Fruit fly (Drosophila melanogaster) whole organism, embryonic: ENCODE measurements around the gene prg.
A peak's percentile ranks its signal among the peaks of the same experiment; 100 is the strongest.

Experiments
- CG10565 ChIP-seq: fragments of 200-800 bp; sonication (Bioruptor generic); optimal IDR thresholded peaks from 3 replicates; lab custom pipeline; 2016; ENCODE audit warnings: missing biosample characterization, mild to moderate bottlenecking, missing genetic modification characterization
- CG10959 ChIP-seq: fragments of 200-800 bp; sonication (Bioruptor generic); IDR thresholded peaks from 2 replicates; pipeline ENCODE4 v1.3.6; 2022; ENCODE audit warnings: missing biosample characterization, missing genetic modification characterization
- CG11560 ChIP-seq: fragments of 200-800 bp; sonication (Bioruptor generic); IDR thresholded peaks from 3 replicates; pipeline ENCODE4 v1.3.6; 2022; ENCODE audit warnings: missing biosample characterization, missing genetic modification characterization
- CG12236 ChIP-seq: fragments of 200-800 bp; sonication (Bioruptor generic); optimal IDR thresholded peaks from 2 replicates; lab custom pipeline; 2016; ENCODE audit warnings: missing biosample characterization, missing genetic modification characterization
- CG12769 ChIP-seq: fragments of 200-800 bp; sonication (Bioruptor generic); optimal IDR thresholded peaks from 2 replicates; lab custom pipeline; 2019; ENCODE audit warnings: missing biosample characterization, mild to moderate bottlenecking, missing genetic modification characterization, moderate library complexity
- CG13894 ChIP-seq: fragments of 200-800 bp; sonication (Bioruptor generic); optimal IDR thresholded peaks from 3 replicates; lab custom pipeline; 2018; ENCODE audit warnings: missing biosample characterization, mild to moderate bottlenecking, missing genetic modification characterization, moderate library complexity
- CG1647 ChIP-seq: fragments of 200-800 bp; sonication (Bioruptor generic); optimal IDR thresholded peaks from 3 replicates; lab custom pipeline; 2016; ENCODE audit warnings: missing biosample characterization, missing genetic modification characterization
- CG16779 ChIP-seq: fragments of 200-800 bp; sonication (Bioruptor generic); IDR thresholded peaks from 2 replicates; pipeline ENCODE4 v1.3.6; 2022; ENCODE audit warnings: missing biosample characterization, missing genetic modification characterization
- CG17385 ChIP-seq: fragments of 200-800 bp; sonication (Bioruptor generic); optimal IDR thresholded peaks from 3 replicates; lab custom pipeline; 2018; ENCODE audit warnings: missing biosample characterization, mild to moderate bottlenecking, missing genetic modification characterization
- CG17568 ChIP-seq: fragments of 200-800 bp; sonication (Bioruptor generic); optimal IDR thresholded peaks from 2 replicates; lab custom pipeline; 2018; ENCODE audit warnings: missing biosample characterization, mild to moderate bottlenecking, missing genetic modification characterization, moderate library complexity
- CG18476 ChIP-seq: fragments of 200-800 bp; sonication (Bioruptor generic); optimal IDR thresholded peaks from 2 replicates; lab custom pipeline; 2016; ENCODE audit warnings: missing biosample characterization, mild to moderate bottlenecking, missing genetic modification characterization
- CG18764 ChIP-seq: fragments of 200-800 bp; sonication (Bioruptor generic); optimal IDR thresholded peaks from 3 replicates; lab custom pipeline; 2016; ENCODE audit warnings: missing biosample characterization, missing genetic modification characterization
- CG3163 ChIP-seq: fragments of 200-800 bp; sonication (Bioruptor generic); optimal IDR thresholded peaks from 3 replicates; lab custom pipeline; 2016; ENCODE audit warnings: missing biosample characterization, missing genetic modification characterization
- CG32772 ChIP-seq: fragments of 200-800 bp; sonication (Bioruptor generic); IDR thresholded peaks from 2 replicates; pipeline ENCODE4 v1.3.6; 2022; ENCODE audit warnings: missing biosample characterization, missing genetic modification characterization
- CG3281 ChIP-seq: fragments of 200-800 bp; sonication (Bioruptor generic); optimal IDR thresholded peaks from 3 replicates; lab custom pipeline; 2017; ENCODE audit warnings: missing biosample characterization, mild to moderate bottlenecking, missing genetic modification characterization
- CG34376 ChIP-seq: fragments of 200-800 bp; sonication (Bioruptor generic); optimal IDR thresholded peaks from 2 replicates; lab custom pipeline; 2018; ENCODE audit warnings: missing biosample characterization, mild to moderate bottlenecking, missing genetic modification characterization
- CG6813 ChIP-seq: fragments of 200-800 bp; sonication (Bioruptor generic); optimal IDR thresholded peaks from 2 replicates; lab custom pipeline; 2017; ENCODE audit warnings: missing biosample characterization, missing genetic modification characterization, mild to moderate bottlenecking, moderate library complexity, missing genetic modification reagents
- CG8944 ChIP-seq: fragments of 200-800 bp; sonication (Bioruptor generic); optimal IDR thresholded peaks from 3 replicates; lab custom pipeline; 2016; ENCODE audit warnings: missing biosample characterization, missing genetic modification characterization
- Camta ChIP-seq: fragments of 200-800 bp; sonication (Bioruptor generic); optimal IDR thresholded peaks from 2 replicates; lab custom pipeline; 2016; ENCODE audit warnings: missing biosample characterization, missing genetic modification characterization
- CkIIα-i1 ChIP-seq: fragments of 200-800 bp; sonication (Bioruptor generic); IDR thresholded peaks from 2 replicates; pipeline ENCODE4 v1.3.6; 2022; ENCODE audit warnings: missing biosample characterization, missing genetic modification characterization
- CrebB ChIP-seq: fragments of 200-800 bp; sonication (Bioruptor generic); optimal IDR thresholded peaks from 3 replicates; lab custom pipeline; 2018; ENCODE audit warnings: missing biosample characterization, mild to moderate bottlenecking, missing genetic modification characterization
- E2f2 ChIP-seq: fragments of 200-800 bp; sonication (Bioruptor generic); IDR thresholded peaks from 2 replicates; pipeline ENCODE4 v1.3.6; 2022; ENCODE audit warnings: missing biosample characterization, missing genetic modification characterization
- Hr78 ChIP-seq, 2 experiments: fragments of 200-800 bp in 1 of 2; fragments of >200 bp in 1 of 2; sonication (Bioruptor generic) in 1 of 2; optimal IDR thresholded peaks; 2 replicates each; lab custom pipeline; 2017 to 2019; ENCODE audit warnings: missing biosample characterization in 2 of 2, missing genetic modification characterization in 2 of 2, mild to moderate bottlenecking in 1 of 2, moderate library complexity in 1 of 2
- Hsf ChIP-seq: fragments of 200-800 bp; sonication (Bioruptor generic); optimal IDR thresholded peaks from 3 replicates; lab custom pipeline; 2016; ENCODE audit warnings: missing biosample characterization, missing genetic modification characterization
- MESR4 ChIP-seq: fragments of 200-800 bp; sonication (Bioruptor generic); optimal IDR thresholded peaks from 2 replicates; lab custom pipeline; 2018; ENCODE audit warnings: missing biosample characterization, mild to moderate bottlenecking, missing genetic modification characterization, moderate library complexity
- Nf-YB ChIP-seq: fragments of 200-800 bp; sonication (Bioruptor generic); optimal IDR thresholded peaks from 3 replicates; lab custom pipeline; 2019; ENCODE audit warnings: missing biosample characterization, mild to moderate bottlenecking, missing genetic modification characterization, moderate library complexity
- Opbp ChIP-seq: fragments of 200-800 bp; sonication (Bioruptor generic); IDR thresholded peaks from 3 replicates; pipeline ENCODE4 v1.3.6; 2022; ENCODE audit warnings: missing biosample characterization, missing genetic modification characterization; ENCODE audit not compliant: partially characterized antibody
- PHDP ChIP-seq: fragments of 200-800 bp; sonication (Bioruptor generic); optimal IDR thresholded peaks from 3 replicates; lab custom pipeline; 2018; ENCODE audit warnings: missing biosample characterization, mild to moderate bottlenecking, missing genetic modification characterization, moderate library complexity
- Scr ChIP-seq: fragments of 200-800 bp; sonication (Bioruptor generic); IDR thresholded peaks from 2 replicates; pipeline ENCODE4 v1.3.6; 2022; ENCODE audit warnings: missing biosample characterization, missing genetic modification characterization; ENCODE audit not compliant: partially characterized antibody
- Vsx1 ChIP-seq: fragments of 200-800 bp; sonication (Bioruptor generic); optimal IDR thresholded peaks from 2 replicates; lab custom pipeline; 2017; ENCODE audit warnings: missing biosample characterization, mild to moderate bottlenecking, missing genetic modification characterization, missing genetic modification reagents
- Xrp1 ChIP-seq: fragments of 200-800 bp; sonication (Bioruptor generic); IDR thresholded peaks from 2 replicates; pipeline ENCODE4 v1.3.6; 2022; ENCODE audit warnings: missing biosample characterization, missing genetic modification characterization
- YL-1 ChIP-seq: fragments of 200-800 bp; sonication (Bioruptor generic); optimal IDR thresholded peaks from 3 replicates; lab custom pipeline; 2017; ENCODE audit warnings: missing biosample characterization, mild to moderate bottlenecking, missing genetic modification characterization
- btn ChIP-seq: fragments of 200-800 bp; sonication (Bioruptor generic); optimal IDR thresholded peaks from 2 replicates; lab custom pipeline; 2016; ENCODE audit warnings: missing biosample characterization, missing genetic modification characterization
- crc ChIP-seq: fragments of 200-800 bp; sonication (Bioruptor generic); optimal IDR thresholded peaks from 2 replicates; lab custom pipeline; 2016; ENCODE audit warnings: missing biosample characterization, missing genetic modification characterization
- crp ChIP-seq, 2 experiments: fragments of 200-800 bp; sonication (Bioruptor generic); optimal IDR thresholded peaks; 2 replicates in 1 of 2; 3 replicates in 1 of 2; lab custom pipeline; 2017; ENCODE audit warnings: missing biosample characterization in 2 of 2, missing genetic modification characterization in 2 of 2, mild to moderate bottlenecking in 1 of 2, moderate library complexity in 1 of 2
- exex ChIP-seq: fragments of 200-800 bp; sonication (Bioruptor generic); optimal IDR thresholded peaks from 4 replicates; lab custom pipeline; 2018; ENCODE audit warnings: missing biosample characterization, mild to moderate bottlenecking, missing genetic modification characterization, moderate library complexity
- fd102C ChIP-seq: fragments of 200-800 bp; sonication (Bioruptor generic); optimal IDR thresholded peaks from 2 replicates; lab custom pipeline; 2018; ENCODE audit warnings: missing biosample characterization, mild to moderate bottlenecking, missing genetic modification characterization, moderate library complexity
- fu2 ChIP-seq: fragments of 200-800 bp; sonication (Bioruptor generic); optimal IDR thresholded peaks from 2 replicates; lab custom pipeline; 2016; ENCODE audit warnings: missing biosample characterization, missing genetic modification characterization
- gro ChIP-seq: fragments of 200-800 bp; sonication (Bioruptor generic); optimal IDR thresholded peaks from 2 replicates; lab custom pipeline; 2016; ENCODE audit warnings: missing biosample characterization, missing genetic modification characterization
- hb ChIP-seq: fragments of 200-800 bp; sonication (Bioruptor generic); IDR thresholded peaks from 3 replicates; pipeline ENCODE4 v1.3.6; 2022; ENCODE audit warnings: missing biosample characterization, missing genetic modification characterization; ENCODE audit not compliant: partially characterized antibody
- hkb ChIP-seq, 2 experiments: fragments of 200-800 bp in 1 of 2; fragments of >200 bp in 1 of 2; sonication (Bioruptor generic) in 1 of 2; IDR thresholded peaks in 1 of 2; optimal IDR thresholded peaks in 1 of 2; 2 replicates each; pipeline versions ENCODE4 v1.3.6 to Lab custom; 2017 to 2022; ENCODE audit warnings: missing biosample characterization in 1 of 2, missing genetic modification characterization in 1 of 2
- jumu ChIP-seq: fragments of 200-800 bp; sonication (Bioruptor generic); optimal IDR thresholded peaks from 3 replicates; lab custom pipeline; 2016; ENCODE audit warnings: missing biosample characterization, missing genetic modification characterization
- kah ChIP-seq: fragments of 200-800 bp; sonication (Bioruptor generic); optimal IDR thresholded peaks from 2 replicates; lab custom pipeline; 2018; ENCODE audit warnings: missing biosample characterization, mild to moderate bottlenecking, missing genetic modification characterization
- mirr ChIP-seq: fragments of 200-800 bp; sonication (Bioruptor generic); optimal IDR thresholded peaks from 3 replicates; lab custom pipeline; 2018; ENCODE audit warnings: missing biosample characterization, mild to moderate bottlenecking, missing genetic modification characterization
- nau ChIP-seq: fragments of 200-800 bp; sonication (Bioruptor generic); optimal IDR thresholded peaks from 3 replicates; lab custom pipeline; 2017; ENCODE audit warnings: missing biosample characterization, mild to moderate bottlenecking, missing genetic modification characterization, missing genetic modification reagents
- stc ChIP-seq: fragments of 200-800 bp; sonication (Bioruptor generic); IDR thresholded peaks from 2 replicates; pipeline ENCODE4 v1.3.6; 2022; ENCODE audit warnings: missing biosample characterization, missing genetic modification characterization
- trh ChIP-seq: fragments of 200-800 bp; sonication (Bioruptor generic); optimal IDR thresholded peaks from 2 replicates; lab custom pipeline; 2016; ENCODE audit warnings: missing biosample characterization, missing genetic modification characterization
- vnd ChIP-seq: fragments of 200-800 bp; sonication (Bioruptor generic); IDR thresholded peaks from 3 replicates; pipeline ENCODE4 v1.3.6; 2022; ENCODE audit warnings: missing biosample characterization, missing genetic modification characterization; ENCODE audit not compliant: partially characterized antibody

prg gene

DNA sequence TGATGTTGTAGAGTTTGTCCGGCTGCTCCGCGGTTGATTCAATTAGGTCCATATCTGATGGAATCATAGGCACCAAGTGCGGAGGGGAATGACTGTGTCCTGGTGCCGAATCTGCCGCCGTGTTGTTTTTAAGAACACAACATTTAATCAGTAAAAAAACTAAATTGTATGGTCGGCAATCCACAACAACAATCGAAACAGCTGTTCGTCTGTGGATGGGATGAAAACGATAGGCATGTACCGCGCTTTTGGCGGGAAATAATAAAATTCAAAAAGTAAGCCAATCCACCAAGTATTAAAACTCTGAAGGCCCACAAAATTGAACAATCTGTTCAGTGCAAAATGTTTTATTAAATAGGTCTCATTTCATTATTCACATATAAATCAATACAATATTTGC is 14.9 kb upstream of the prg start, which contains the start of gene Aasdh (continued):
- TF ChIP-seq fd102C (GFP tag; lab: Kevin White, UChicago) (no peak), hb (GFP tag; lab: Robert Waterston, UW) (no peak), CG11560 (tag; lab: Robert Waterston, UW) (no peak), Hsf (GFP tag; lab: Kevin White, UChicago) (no peak), crp (GFP tag; optimal IDR thresholded peaks at IDR 0.05; lab: Kevin White, UChicago) (peak in 1 of 2 experiments; percentile 88), E2f2 (GFP tag; lab: Robert Waterston, UW) (peak; percentile 90), MESR4 (GFP tag; lab: Kevin White, UChicago) (peak; percentile 21), Scr (peak; percentile 34; the same call in 1 of the 2 replicates), CG32772 (GFP tag; lab: Robert Waterston, UW) (no peak), CG17385 (no peak), nau (GFP tag; lab: Kevin White, UChicago) (no peak)

DNA sequence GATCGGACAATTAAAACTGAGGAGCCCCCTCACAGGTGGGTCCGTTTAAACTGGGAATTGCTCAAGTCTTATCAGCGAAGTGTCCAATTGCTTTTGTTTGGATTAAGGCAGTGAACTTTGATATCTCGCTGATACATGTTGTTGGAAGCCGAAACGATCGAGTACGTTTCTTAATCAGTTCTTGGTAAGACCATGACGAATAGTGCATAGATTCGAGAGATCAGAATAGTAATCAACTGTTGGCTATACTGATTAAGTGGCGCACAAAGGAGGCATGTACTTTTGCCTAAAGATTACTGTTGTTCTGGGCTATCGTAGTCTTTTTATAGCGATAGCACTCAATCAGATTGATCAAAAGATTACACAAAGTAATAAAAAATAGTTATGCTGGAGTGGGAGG is 12.8 kb upstream of the prg start:
- no peak for TF ChIP-seq CG18476 (GFP tag; lab: Kevin White, UChicago)
- no peak for TF ChIP-seq CG13894
- TF ChIP-seq PHDP (tag; lab: Kevin White, UChicago): no peak
- 0 out of 2 replicates have a peak, but pooled peaks have one; percentile 6 for TF ChIP-seq stc
- TF ChIP-seq Nf-YB (GFP tag; lab: Kevin White, UChicago): no peak
- no peak for TF ChIP-seq YL-1 (GFP tag; lab: Kevin White, UChicago)
- TF ChIP-seq CG34376 (GFP tag; lab: Kevin White, UChicago): peak; percentile 83
- no peak for TF ChIP-seq CG3281
- TF ChIP-seq crc (GFP tag; lab: Kevin White, UChicago): no peak
- TF ChIP-seq CG10565 (GFP tag; lab: Kevin White, UChicago): no peak
- peak; percentile 57 for TF ChIP-seq gro (GFP tag; lab: Kevin White, UChicago)
- TF ChIP-seq jumu: no peak
- no peak for TF ChIP-seq hkb (optimal IDR thresholded peaks at IDR 0.05; lab: Kevin White, UChicago)
- TF ChIP-seq hkb (GFP tag; IDR thresholded peaks at IDR 0.05; lab: Robert Waterston, UW): no peak
- no peak for TF ChIP-seq CG8944
- TF ChIP-seq vnd (GFP tag; lab: Robert Waterston, UW): no peak
- TF ChIP-seq Vsx1 (GFP tag; lab: Kevin White, UChicago): no peak
- TF ChIP-seq CG17385: no peak
- TF ChIP-seq fu2 (GFP tag; lab: Kevin White, UChicago): no peak
- no peak for TF ChIP-seq Opbp (GFP tag; lab: Robert Waterston, UW)
- no peak for TF ChIP-seq CkIIα-i1 (GFP tag; lab: Robert Waterston, UW)
- TF ChIP-seq CrebB (tag; lab: Kevin White, UChicago): no peak
- TF ChIP-seq btn (GFP tag; lab: Kevin White, UChicago): no peak
- TF ChIP-seq Hr78 (GFP tag; optimal IDR thresholded peaks at IDR 0.05; lab: Kevin White, UChicago): peak in 1 of 2 experiments; percentile 73
- TF ChIP-seq exex (tag; lab: Kevin White, UChicago): peak; percentile 98
- no peak for TF ChIP-seq CG3163 (GFP tag; lab: Kevin White, UChicago)
- TF ChIP-seq trh (GFP tag; lab: Kevin White, UChicago): no peak
- no peak for TF ChIP-seq CG10959 (GFP tag; lab: Robert Waterston, UW)
- no peak for TF ChIP-seq Camta
- TF ChIP-seq CG12236 (GFP tag; lab: Kevin White, UChicago): no peak
- TF ChIP-seq CG17568 (GFP tag; lab: Kevin White, UChicago): no peak
- no peak for TF ChIP-seq CG12769
- no peak for TF ChIP-seq CG18764 (GFP tag; lab: Kevin White, UChicago)
- peak; percentile 7 for TF ChIP-seq CG6813 (GFP tag; lab: Kevin White, UChicago)
- no peak for TF ChIP-seq Xrp1 (GFP tag; lab: Robert Waterston, UW)
- no peak for TF ChIP-seq CG1647 (GFP tag; lab: Kevin White, UChicago)
- peak; percentile 93 for TF ChIP-seq mirr
- no peak for TF ChIP-seq CG16779 (GFP tag; lab: Robert Waterston, UW)
- TF ChIP-seq kah (GFP tag; lab: Kevin White, UChicago): no peak
